Fruit fly (Drosophila melanogaster) whole organism, wandering third instar larva: Measurements from ENCODE around the gene aus.

Experiments used
- Abd-B ChIP-seq: fragments of >200 bp; optimal IDR thresholded peaks from 2 replicates; lab custom pipeline; 2017; ENCODE audit warnings: missing biosample characterization, missing genetic modification characterization
- CG32264 ChIP-seq: fragments of 200-800 bp; sonication (Bioruptor generic); optimal IDR thresholded peaks from 2 replicates; lab custom pipeline; 2016; ENCODE audit warnings: missing biosample characterization, missing genetic modification characterization
- CG9705 ChIP-seq: fragments of 200-800 bp; sonication (Bioruptor generic); optimal IDR thresholded peaks from 2 replicates; lab custom pipeline; 2018; ENCODE audit warnings: missing biosample characterization, mild to moderate bottlenecking, missing genetic modification characterization
- CrebA ChIP-seq: fragments of 200-800 bp; sonication (Bioruptor generic); optimal IDR thresholded peaks from 2 replicates; lab custom pipeline; 2016; ENCODE audit warnings: missing biosample characterization, mild to moderate bottlenecking, missing genetic modification characterization, borderline replicate concordance
- Dif ChIP-seq: fragments of 200-275, 200-300 bp; sonication (Bioruptor generic); optimal IDR thresholded peaks from 2 replicates; lab custom pipeline; 2018; ENCODE audit warnings: missing biosample characterization, missing genetic modification characterization; ENCODE audit not compliant: partially characterized antibody
- GATAd ChIP-seq: sonication (Bioruptor generic); optimal IDR thresholded peaks from 2 replicates; lab custom pipeline; 2016; ENCODE audit warnings: missing biosample characterization, missing genetic modification characterization
- HLH106 ChIP-seq: fragments of 200-800 bp; optimal IDR thresholded peaks from 3 replicates; lab custom pipeline; 2019; ENCODE audit warnings: missing biosample characterization, mild to moderate bottlenecking, missing genetic modification characterization, moderate library complexity
- Hnf4 ChIP-seq: fragments of 200-800 bp; sonication (Bioruptor generic); optimal IDR thresholded peaks from 2 replicates; lab custom pipeline; 2016; ENCODE audit warnings: missing biosample characterization, mild to moderate bottlenecking, missing genetic modification characterization
- Hr78 ChIP-seq: fragments of >200 bp; optimal IDR thresholded peaks from 2 replicates; lab custom pipeline; 2017; ENCODE audit warnings: missing biosample characterization, missing genetic modification characterization
- Hr83 ChIP-seq: fragments of 200-300 bp; sonication (Bioruptor generic); optimal IDR thresholded peaks from 2 replicates; lab custom pipeline; 2016; ENCODE audit warnings: missing biosample characterization, mild to moderate bottlenecking, missing genetic modification characterization, moderate library complexity; ENCODE audit not compliant: poor library complexity, severe bottlenecking
- Jra ChIP-seq: sonication (Bioruptor generic); optimal IDR thresholded peaks from 2 replicates; lab custom pipeline; 2016; ENCODE audit warnings: missing biosample characterization, missing genetic modification characterization
- Mio ChIP-seq: sonication (Bioruptor generic); optimal IDR thresholded peaks from 2 replicates; lab custom pipeline; 2016; ENCODE audit warnings: missing biosample characterization, missing genetic modification characterization
- Myc ChIP-seq: fragments of >200 bp; optimal IDR thresholded peaks from 2 replicates; lab custom pipeline; 2017
- N ChIP-seq: fragments of >200 bp; optimal IDR thresholded peaks from 2 replicates; lab custom pipeline; 2018; ENCODE audit warnings: missing biosample characterization, missing external identifiers, missing genetic modification characterization
- OdsH ChIP-seq: fragments of 200-800 bp; sonication (Bioruptor generic); optimal IDR thresholded peaks from 2 replicates; lab custom pipeline; 2016; ENCODE audit warnings: missing biosample characterization, mild to moderate bottlenecking, missing genetic modification characterization
- Rel ChIP-seq, 2 experiments: fragments of 200-800 bp; sonication (Bioruptor generic) in 1 of 2; optimal IDR thresholded peaks; 2 replicates in 1 of 2; 3 replicates in 1 of 2; lab custom pipeline; 2016 to 2019; ENCODE audit warnings: mild to moderate bottlenecking in 2 of 2, missing biosample characterization in 2 of 2, missing genetic modification characterization in 2 of 2, moderate library complexity in 1 of 2
- Sp1 ChIP-seq: fragments of 200-800 bp; sonication (Bioruptor generic); optimal IDR thresholded peaks from 3 replicates; lab custom pipeline; 2019; ENCODE audit warnings: missing biosample characterization, mild to moderate bottlenecking, missing genetic modification characterization, moderate library complexity
- Vsx2 ChIP-seq: fragments of 200-300, 225-300 bp; sonication (Bioruptor generic); optimal IDR thresholded peaks from 2 replicates; lab custom pipeline; 2018; ENCODE audit warnings: missing biosample characterization, missing genetic modification characterization; ENCODE audit not compliant: partially characterized antibody
- br ChIP-seq: fragments of 200-800 bp; sonication (Bioruptor generic); optimal IDR thresholded peaks from 2 replicates; lab custom pipeline; 2016; ENCODE audit warnings: missing biosample characterization, missing genetic modification characterization
- dl ChIP-seq, 2 experiments: fragments of 175-275, 200-275 bp in 1 of 2; fragments of 200-275 bp in 1 of 2; sonication (Bioruptor generic); optimal IDR thresholded peaks; lab custom pipeline; 2018; ENCODE audit warnings: mild to moderate bottlenecking in 2 of 2, missing biosample characterization in 2 of 2, missing genetic modification characterization in 2 of 2, moderate library complexity in 2 of 2; ENCODE audit not compliant: partially characterized antibody in 2 of 2, insufficient read depth in 1 of 2
- dmrt93B ChIP-seq: fragments of 200-800 bp; sonication (Bioruptor generic); optimal IDR thresholded peaks from 2 replicates; lab custom pipeline; 2018; ENCODE audit warnings: missing biosample characterization, mild to moderate bottlenecking, missing genetic modification characterization
- dsf ChIP-seq: sonication (Bioruptor generic); optimal IDR thresholded peaks from 2 replicates; lab custom pipeline; 2016; ENCODE audit warnings: missing biosample characterization, missing genetic modification characterization, borderline replicate concordance
- ey ChIP-seq: fragments of 200-800 bp; sonication (Bioruptor generic); optimal IDR thresholded peaks from 2 replicates; lab custom pipeline; 2016; ENCODE audit warnings: missing biosample characterization, missing genetic modification characterization
- foxo ChIP-seq, 2 experiments: fragments of 200-800 bp; sonication (Bioruptor generic); optimal IDR thresholded peaks; 2 replicates in 1 of 2; 3 replicates in 1 of 2; lab custom pipeline; 2016 to 2017; ENCODE audit warnings: missing biosample characterization in 2 of 2, missing genetic modification characterization in 2 of 2
- h ChIP-seq: fragments of 200-800 bp; sonication (Bioruptor generic); optimal IDR thresholded peaks from 3 replicates; lab custom pipeline; 2016; ENCODE audit warnings: missing biosample characterization, mild to moderate bottlenecking, missing genetic modification characterization
- jim ChIP-seq: fragments of 175-275, 200-325 bp; sonication (Bioruptor generic); optimal IDR thresholded peaks from 2 replicates; lab custom pipeline; 2016; ENCODE audit warnings: missing biosample characterization, mild to moderate bottlenecking, missing genetic modification characterization
- pan ChIP-seq: fragments of >200 bp; optimal IDR thresholded peaks from 2 replicates; lab custom pipeline; 2017
- psq ChIP-seq: fragments of 200-800 bp; sonication (Bioruptor generic); optimal IDR thresholded peaks from 3 replicates; lab custom pipeline; 2017; ENCODE audit warnings: missing biosample characterization, mild to moderate bottlenecking, missing genetic modification characterization, moderate library complexity
- rgr ChIP-seq: fragments of 200-800 bp; sonication (Bioruptor generic); optimal IDR thresholded peaks from 3 replicates; lab custom pipeline; 2016; ENCODE audit warnings: missing biosample characterization, mild to moderate bottlenecking, missing genetic modification characterization
- sage ChIP-seq: fragments of 200-800 bp; sonication (Bioruptor generic); optimal IDR thresholded peaks from 2 replicates; lab custom pipeline; 2016; ENCODE audit warnings: missing biosample characterization, mild to moderate bottlenecking, missing genetic modification characterization
- sv ChIP-seq: fragments of 200-800 bp; sonication (Bioruptor generic); optimal IDR thresholded peaks from 3 replicates; lab custom pipeline; 2016; ENCODE audit warnings: missing biosample characterization, missing genetic modification characterization
- usp ChIP-seq: fragments of >200 bp; optimal IDR thresholded peaks from 2 replicates; lab custom pipeline; 2017; ENCODE audit warnings: missing biosample characterization, missing genetic modification characterization
- woc ChIP-seq: sonication (Bioruptor generic); optimal IDR thresholded peaks from 2 replicates; lab custom pipeline; 2016; ENCODE audit warnings: missing biosample characterization, mild to moderate bottlenecking, missing genetic modification characterization

Gene aus

DNA sequence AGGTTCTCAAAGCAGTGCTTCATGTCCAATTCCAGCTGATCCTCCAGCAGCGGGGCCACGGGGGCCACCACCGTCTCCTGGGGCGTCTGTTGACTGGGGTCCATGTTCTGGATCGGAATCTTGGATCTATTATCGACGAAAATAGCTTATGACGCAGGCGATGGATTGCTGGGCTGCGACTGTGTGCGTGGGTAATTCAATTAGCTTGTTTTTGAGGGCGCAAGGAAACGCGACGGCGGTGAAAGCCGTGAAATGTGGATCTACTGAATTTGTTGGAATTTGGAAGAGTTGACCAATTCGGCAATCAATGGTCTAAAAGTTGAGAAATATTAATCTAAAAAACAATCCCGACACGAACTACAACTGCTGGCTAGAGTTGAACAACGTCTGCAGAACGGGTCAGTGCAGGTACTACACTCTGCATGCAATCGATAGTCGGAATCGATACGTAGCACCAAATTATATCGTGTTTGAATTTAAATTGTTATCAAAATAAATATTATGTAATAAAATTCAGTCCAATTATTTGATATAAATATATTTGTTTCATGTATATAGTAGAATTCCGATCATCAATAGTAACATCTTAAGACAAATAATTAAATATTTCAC lies 75.9 kb downstream of the aus start, which contains the start of gene CG3308 (continued):
- TF ChIP-seq rgr (GFP tag; lab: Kevin White, UChicago) = peak; percentile 57
- TF ChIP-seq Hr78 (GFP tag; lab: Kevin White, UChicago) = no peak
- peak; percentile 75 for TF ChIP-seq Hnf4 (GFP tag; lab: Kevin White, UChicago)
- no peak for TF ChIP-seq usp

DNA sequence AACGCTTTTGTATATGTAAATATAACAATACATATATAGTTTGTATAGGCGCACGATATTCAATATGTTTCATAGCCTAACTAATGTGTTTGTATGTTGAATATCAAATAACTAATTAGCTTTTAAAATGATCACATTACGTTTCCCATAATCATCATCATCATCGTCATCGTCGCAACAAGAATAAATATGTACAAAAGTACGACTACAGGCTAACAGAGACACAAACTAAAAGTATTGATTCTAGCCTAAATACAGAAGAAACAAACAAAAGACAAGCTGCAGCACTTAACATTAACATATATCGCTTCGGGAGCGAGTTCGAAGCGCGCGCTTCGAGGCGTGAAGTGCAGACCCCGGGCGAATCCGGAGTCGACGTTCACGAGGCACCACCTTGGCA lies 78.2 kb downstream of the aus start:
- TF ChIP-seq Dif = no peak
- TF ChIP-seq Abd-B = no peak
- TF ChIP-seq Sp1 (GFP tag; lab: Kevin White, UChicago) = no peak
- TF ChIP-seq CG9705 (GFP tag; lab: Kevin White, UChicago) = no peak
- no peak for TF ChIP-seq rgr (GFP tag; lab: Kevin White, UChicago)
- no peak for TF ChIP-seq Jra (GFP tag; lab: Kevin White, UChicago)
- no peak for TF ChIP-seq N (GFP tag; lab: Kevin White, UChicago)
- no peak for TF ChIP-seq pan (lab: Kevin White, UChicago)
- TF ChIP-seq Hr78 (GFP tag; lab: Kevin White, UChicago) = no peak
- TF ChIP-seq woc (GFP tag; lab: Kevin White, UChicago) = no peak
- TF ChIP-seq, all 38 proteins: peak for 0

- TF ChIP-seq Jra (GFP tag; lab: Kevin White, UChicago) (no peak), sage (GFP tag; lab: Kevin White, UChicago) (no peak), Vsx2 (no peak), rgr (GFP tag; lab: Kevin White, UChicago) (no peak), jim (GFP tag; lab: Kevin White, UChicago) (no peak), br (no peak), Sp1 (GFP tag; lab: Kevin White, UChicago) (no peak), pan (lab: Kevin White, UChicago) (no peak), sv (GFP tag; lab: Kevin White, UChicago) (no peak), Myc (no peak), woc (GFP tag; lab: Kevin White, UChicago) (no peak), CG9705 (GFP tag; lab: Kevin White, UChicago) (no peak)
Measured at dm6 chr3R:21270609-21271143, 78.7 kb downstream of the aus start.

- peak; percentile 4 for TF ChIP-seq OdsH
- TF ChIP-seq foxo (GFP tag; optimal IDR thresholded peaks at IDR 0.05; lab: Kevin White, UChicago) = peak in 1 of 2 experiments; percentile 58
- peak; percentile 47 for TF ChIP-seq h (GFP tag; lab: Kevin White, UChicago)
- peak; percentile 23 for TF ChIP-seq br
- TF ChIP-seq Rel (GFP tag; optimal IDR thresholded peaks at IDR 0.05; lab: Kevin White, UChicago) = no peak
- peak; percentile 48 for TF ChIP-seq Rel (tag; optimal IDR thresholded peaks at IDR 0.05; lab: Kevin White, UChicago)
- no peak for TF ChIP-seq dl (GFP tag; optimal IDR thresholded peaks at IDR 0.05; lab: Kevin White, UChicago; ENCODE audit: insufficient read depth in 1 of 2, partially characterized antibody in 2 of 2)
- peak; percentile 15 for TF ChIP-seq Hnf4 (GFP tag; lab: Kevin White, UChicago)
- TF ChIP-seq rgr (GFP tag; lab: Kevin White, UChicago) = peak; percentile 57
- no peak for TF ChIP-seq Abd-B
- peak; percentile 37 for TF ChIP-seq Hr83 (GFP tag; lab: Kevin White, UChicago)
- peak; percentile 32 for TF ChIP-seq HLH106 (tag; lab: Kevin White, UChicago)
- TF ChIP-seq Myc = no peak
- TF ChIP-seq dsf (GFP tag; lab: Kevin White, UChicago) = no peak
- peak; percentile 30 for TF ChIP-seq Sp1 (GFP tag; lab: Kevin White, UChicago)
- TF ChIP-seq Dif = peak; percentile 8
- TF ChIP-seq, all 38 proteins: peak for 11
Measured at dm6 chr3R:21269923-21270322, 79.5 kb downstream of the aus start, which contains the start of the genes AP-2sigma and Idi. TSS of gene AP-2sigma (minus strand) at chr3R:21270075. TSS of gene Idi (plus strand) at chr3R:21270126.

DNA sequence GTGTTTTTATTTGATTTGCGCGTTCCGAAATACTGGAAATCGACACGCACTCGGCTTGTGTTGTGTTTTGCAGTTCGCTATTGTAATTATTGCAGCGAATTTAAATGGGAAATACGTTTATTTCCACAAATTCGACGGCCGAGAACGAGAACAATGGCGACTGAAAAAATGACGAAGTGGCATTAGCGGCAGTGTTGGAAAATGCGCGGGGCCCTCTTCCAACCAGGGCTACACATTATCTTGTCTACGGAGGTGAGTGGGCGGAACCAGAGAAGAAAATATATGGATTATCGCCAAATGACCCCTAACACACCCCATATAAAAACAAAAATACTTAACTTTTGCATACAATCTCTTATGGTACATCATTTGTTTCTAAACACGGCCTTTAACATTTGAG lies 80.5 kb downstream of the aus start, which contains the start of gene Rab1:
TSS of gene Rab1 (minus strand) at position 188 of the 400 bp plus-strand sequence.
- TF ChIP-seq sage (GFP tag; lab: Kevin White, UChicago) = no peak
- no peak for TF ChIP-seq usp
- peak; percentile 42 for TF ChIP-seq ey (GFP tag; lab: Kevin White, UChicago)
- peak; percentile 52 for TF ChIP-seq woc (GFP tag; lab: Kevin White, UChicago)
- peak; percentile 53 for TF ChIP-seq Sp1 (GFP tag; lab: Kevin White, UChicago)
- TF ChIP-seq Rel (GFP tag; optimal IDR thresholded peaks at IDR 0.05; lab: Kevin White, UChicago) = no peak
- TF ChIP-seq Rel (tag; optimal IDR thresholded peaks at IDR 0.05; lab: Kevin White, UChicago) = peak; percentile 69
- TF ChIP-seq Dif = peak; percentile 13
- no peak for TF ChIP-seq sv (GFP tag; lab: Kevin White, UChicago)
- peak; percentile 90 for TF ChIP-seq Hr83 (GFP tag; lab: Kevin White, UChicago)
- TF ChIP-seq rgr (GFP tag; lab: Kevin White, UChicago) = peak; percentile 81
- TF ChIP-seq dmrt93B (GFP tag; lab: Kevin White, UChicago) = no peak
- no peak for TF ChIP-seq CrebA (GFP tag; lab: Kevin White, UChicago)
- TF ChIP-seq foxo (GFP tag; optimal IDR thresholded peaks at IDR 0.05; lab: Kevin White, UChicago) = peak in 1 of 2 experiments; percentile 61
- TF ChIP-seq Hr78 (GFP tag; lab: Kevin White, UChicago) = no peak
- TF ChIP-seq pan (lab: Kevin White, UChicago) = no peak
- TF ChIP-seq Abd-B = no peak
- peak; percentile 51 for TF ChIP-seq OdsH
- TF ChIP-seq CG9705 (GFP tag; lab: Kevin White, UChicago) = no peak
- no peak for TF ChIP-seq Vsx2
- TF ChIP-seq br = peak; percentile 61
- TF ChIP-seq psq (GFP tag; lab: Kevin White, UChicago) = peak; percentile 39
- peak; percentile 49 for TF ChIP-seq HLH106 (tag; lab: Kevin White, UChicago)
- peak; percentile 75 for TF ChIP-seq h (GFP tag; lab: Kevin White, UChicago)
- no peak for TF ChIP-seq N (GFP tag; lab: Kevin White, UChicago)
- no peak for TF ChIP-seq Mio (GFP tag; lab: Kevin White, UChicago)
- TF ChIP-seq Hnf4 (GFP tag; lab: Kevin White, UChicago) = peak; percentile 75
- no peak for TF ChIP-seq dsf (GFP tag; lab: Kevin White, UChicago)
- TF ChIP-seq CG32264 (GFP tag; lab: Kevin White, UChicago) = peak; percentile 7
- no peak for TF ChIP-seq GATAd
